Worm (Caenorhabditis elegans) whole organism, L4/young adult: ENCODE measurements around the gene R10E11.9.

ENCODE experiments used
- W03F9.2 ChIP-seq: fragments of 150-350 bp; optimal IDR thresholded peaks from 2 replicates; lab custom pipeline; 2014; ENCODE audit warnings: missing biosample characterization, missing genetic modification characterization
- dao-5 ChIP-seq: sonication (generic microtip); optimal IDR thresholded peaks from 2 replicates; lab custom pipeline; 2016; ENCODE audit warnings: missing genotype, missing genetic modification characterization, moderate library complexity, missing compliant biosample characterization
- him-1 ChIP-seq: sonication (generic microtip); optimal IDR thresholded peaks from 2 replicates; lab custom pipeline; 2016; ENCODE audit warnings: missing genotype, missing genetic modification reagents, missing genetic modification characterization, missing compliant biosample characterization

ce11 chrIII:9746665-9747064 lies 46.8 kb downstream of the R10E11.9 start:
- TF ChIP-seq dao-5 (tag; lab: Kevin White, UChicago) (no peak), W03F9.2 (tag; lab: Kevin White, UChicago) (no peak), him-1 (tag; lab: Kevin White, UChicago) (no peak)
